Worm (Caenorhabditis elegans): ENCODE results near the gene Y39A1A.22.

DNA sequence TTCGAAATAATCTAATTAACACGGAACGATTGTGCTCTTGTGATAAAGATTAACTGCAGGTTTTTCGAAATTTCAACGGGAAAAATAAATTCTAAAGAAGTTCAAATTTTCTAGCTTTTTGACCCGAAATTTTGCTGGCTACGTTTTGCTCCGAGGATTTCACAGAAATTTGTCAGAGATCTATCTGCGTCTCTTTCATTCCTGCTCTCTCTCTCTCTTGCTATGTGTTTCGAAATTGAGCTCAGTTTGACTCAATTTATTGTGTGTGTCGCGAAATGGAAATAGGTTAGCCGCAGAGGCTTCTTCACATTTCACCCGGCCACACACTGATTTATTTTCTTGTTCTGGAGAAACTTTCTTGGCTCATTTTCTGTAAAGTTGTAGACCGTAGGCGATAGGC is 49.2 kb downstream of the Y39A1A.22 start:
- TF ChIP-seq zip-11 (GFP tag; IDR thresholded peaks at IDR 0.05) (no peak), dpl-1 (GFP tag; optimal IDR thresholded peaks at IDR 0.05) (no peak), nhr-77 (tag; optimal IDR thresholded peaks at IDR 0.05) (no peak), ces-1 (GFP tag; optimal IDR thresholded peaks at IDR 0.05) (no peak)

All from whole organism, L4 larva.